Worm (Caenorhabditis elegans): ENCODE results near the gene lin-37.

lin-37 gene

DNA sequence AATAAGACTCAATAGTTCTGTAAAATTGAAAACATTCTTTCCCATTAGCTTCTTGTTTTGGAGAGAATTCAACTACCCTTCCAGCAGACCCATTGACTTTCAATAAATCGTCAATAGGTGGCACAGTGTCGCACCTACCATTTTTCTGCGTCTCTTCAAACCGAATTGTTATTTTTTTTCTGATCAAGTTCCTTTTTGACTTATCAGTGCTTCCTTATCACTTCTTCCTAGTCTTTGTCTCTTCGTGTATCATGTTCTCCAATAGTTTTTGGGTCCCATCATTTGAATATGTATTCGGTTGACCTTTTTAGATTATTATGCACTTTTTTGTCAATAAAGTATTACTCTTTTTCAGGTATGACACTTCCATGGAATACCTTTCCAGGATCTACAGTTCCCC is 35.6 kb upstream of the lin-37 start, which contains the start of gene odd-1:
odd-1 (plus strand) TSS at position 349 of the 400 bp plus-strand sequence.
- TF ChIP-seq nhr-237 (tag; optimal IDR thresholded peaks at IDR 0.05) (no peak), lin-32 (GFP tag; optimal IDR thresholded peaks at IDR 0.05) (no peak), mep-1 (tag; optimal IDR thresholded peaks at IDR 0.05) (no peak), sem-2 (GFP tag; optimal IDR thresholded peaks at IDR 0.05) (no peak), nhr-12 (tag; optimal IDR thresholded peaks at IDR 0.05) (no peak), nhr-2 (tag; optimal IDR thresholded peaks at IDR 0.05) (no peak), hlh-1 (tag; optimal IDR thresholded peaks at IDR 0.05) (no peak), flh-1 (GFP tag; optimal IDR thresholded peaks at IDR 0.05) (no peak), nhr-76 (tag; optimal IDR thresholded peaks at IDR 0.05) (no peak), ceh-43 (GFP tag; optimal IDR thresholded peaks at IDR 0.05) (no peak), pha-4 (tag; optimal IDR thresholded peaks at IDR 0.05) (no peak), ceh-39 (tag; optimal IDR thresholded peaks at IDR 0.05) (no peak), zip-8 (tag; optimal IDR thresholded peaks at IDR 0.05) (no peak), elt-1 (tag; optimal IDR thresholded peaks at IDR 0.05; ENCODE audit: borderline replicate concordance, insufficient read depth) (no peak), mab-5 (tag; optimal IDR thresholded peaks at IDR 0.05) (no peak), nhr-28 (tag; optimal IDR thresholded peaks at IDR 0.05) (no peak), ces-1 (GFP tag; optimal IDR thresholded peaks at IDR 0.05) (no peak), M03D4.4 (tag; optimal IDR thresholded peaks at IDR 0.05) (no peak), blmp-1 (tag; optimal IDR thresholded peaks at IDR 0.05) (no peak)

DNA sequence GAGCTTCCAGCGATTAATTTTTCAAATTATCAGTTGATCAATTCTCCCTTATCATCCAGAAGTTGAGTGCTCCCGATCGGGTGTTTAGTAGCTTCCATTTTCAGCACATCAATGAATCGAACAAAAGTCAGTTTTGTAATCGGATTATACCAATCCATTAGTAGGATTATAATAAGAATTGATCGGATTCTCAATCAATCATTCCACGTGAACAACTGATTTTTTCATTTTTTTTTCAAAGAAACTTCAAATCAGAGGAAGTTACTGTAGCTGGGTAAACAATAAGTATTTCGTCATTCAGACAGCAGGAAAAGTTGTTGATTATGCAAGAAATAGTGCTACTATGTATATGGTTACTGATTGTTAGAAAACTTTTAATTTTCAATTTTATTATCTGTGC is 34.5 kb upstream of the lin-37 start:
- TF ChIP-seq mep-1 (tag; optimal IDR thresholded peaks at IDR 0.05) (no peak), elt-3 (tag; optimal IDR thresholded peaks at IDR 0.05) (no peak), drap-1 (GFP tag; optimal IDR thresholded peaks at IDR 0.05) (no peak), blmp-1 (tag; optimal IDR thresholded peaks at IDR 0.05) (no peak)

ce11 chrIII:7103940-7104440 is 31.6 kb upstream of the lin-37 start, which contains the start of gene cpg-2:
Gene cpg-2, minus strand, starts transcription at chrIII:7103990.
- TF ChIP-seq tbx-8 (GFP tag; optimal IDR thresholded peaks at IDR 0.05) (no peak), unc-62 (GFP tag; optimal IDR thresholded peaks at IDR 0.05) (no peak), elt-1 (tag; optimal IDR thresholded peaks at IDR 0.05; ENCODE audit: borderline replicate concordance, insufficient read depth) (no peak)

ce11 chrIII:7101814-7102477 is 29.6 kb upstream of the lin-37 start:
- TF ChIP-seq mep-1 (tag; optimal IDR thresholded peaks at IDR 0.05) = no peak
- no peak for TF ChIP-seq nhr-2 (tag; optimal IDR thresholded peaks at IDR 0.05)
- no peak for TF ChIP-seq nhr-237 (tag; optimal IDR thresholded peaks at IDR 0.05)
- TF ChIP-seq pha-4 (tag; optimal IDR thresholded peaks at IDR 0.05) = no peak
- no peak for TF ChIP-seq flh-1 (GFP tag; optimal IDR thresholded peaks at IDR 0.05)
- no peak for TF ChIP-seq cnd-1 (tag; optimal IDR thresholded peaks at IDR 0.05)
- TF ChIP-seq tbx-8 (GFP tag; optimal IDR thresholded peaks at IDR 0.05) = no peak
- no peak for TF ChIP-seq lin-13 (tag; optimal IDR thresholded peaks at IDR 0.05)

- TF ChIP-seq cnd-1 (tag; optimal IDR thresholded peaks at IDR 0.05) (no peak), hlh-1 (tag; optimal IDR thresholded peaks at IDR 0.05) (no peak), mls-2 (tag; optimal IDR thresholded peaks at IDR 0.05) (no peak), nhr-2 (tag; optimal IDR thresholded peaks at IDR 0.05) (no peak), nhr-12 (tag; optimal IDR thresholded peaks at IDR 0.05) (no peak), tbx-8 (GFP tag; optimal IDR thresholded peaks at IDR 0.05) (no peak), drap-1 (GFP tag; optimal IDR thresholded peaks at IDR 0.05) (no peak), nhr-76 (tag; optimal IDR thresholded peaks at IDR 0.05) (no peak), sptf-1 (tag; optimal IDR thresholded peaks at IDR 0.05) (no peak), ceh-43 (GFP tag; optimal IDR thresholded peaks at IDR 0.05) (no peak), nhr-237 (tag; optimal IDR thresholded peaks at IDR 0.05) (no peak), ceh-39 (tag; optimal IDR thresholded peaks at IDR 0.05) (no peak), snpc-4 (tag; optimal IDR thresholded peaks at IDR 0.05) (no peak), unc-39 (tag; optimal IDR thresholded peaks at IDR 0.05) (no peak), lin-32 (GFP tag; optimal IDR thresholded peaks at IDR 0.05) (no peak), flh-1 (GFP tag; optimal IDR thresholded peaks at IDR 0.05) (no peak), ham-2 (GFP tag; optimal IDR thresholded peaks at IDR 0.05) (no peak), elt-3 (tag; optimal IDR thresholded peaks at IDR 0.05) (no peak)
These were observed 27.6 kb upstream of the lin-37 start, which contains the start of gene ZK418.11 for ce11 chrIII:7100001-7100400. Gene ZK418.11, plus strand, starts transcription at chrIII:7100289.

Data from whole organism, mixed stage, embryonic.